Fruit fly (Drosophila melanogaster) whole organism, wandering third instar larva: ENCODE results near the gene CG3630.

Source experiments
- CG9705 ChIP-seq: fragments of 200-800 bp; sonication (Bioruptor generic); optimal IDR thresholded peaks from 2 replicates; lab custom pipeline; 2018; ENCODE audit warnings: missing biosample characterization, mild to moderate bottlenecking, missing genetic modification characterization
- CrebA ChIP-seq: fragments of 200-800 bp; sonication (Bioruptor generic); optimal IDR thresholded peaks from 2 replicates; lab custom pipeline; 2016; ENCODE audit warnings: missing biosample characterization, mild to moderate bottlenecking, missing genetic modification characterization, borderline replicate concordance
- HLH106 ChIP-seq: fragments of 200-800 bp; optimal IDR thresholded peaks from 3 replicates; lab custom pipeline; 2019; ENCODE audit warnings: missing biosample characterization, mild to moderate bottlenecking, missing genetic modification characterization, moderate library complexity
- Jra ChIP-seq: sonication (Bioruptor generic); optimal IDR thresholded peaks from 2 replicates; lab custom pipeline; 2016; ENCODE audit warnings: missing biosample characterization, missing genetic modification characterization
- Mio ChIP-seq: sonication (Bioruptor generic); optimal IDR thresholded peaks from 2 replicates; lab custom pipeline; 2016; ENCODE audit warnings: missing biosample characterization, missing genetic modification characterization
- brk ChIP-seq: fragments of 200-800 bp; sonication (Bioruptor generic); optimal IDR thresholded peaks from 2 replicates; lab custom pipeline; 2016; ENCODE audit warnings: missing biosample characterization, mild to moderate bottlenecking, missing genetic modification characterization
- psq ChIP-seq: fragments of 200-800 bp; sonication (Bioruptor generic); optimal IDR thresholded peaks from 3 replicates; lab custom pipeline; 2017; ENCODE audit warnings: missing biosample characterization, mild to moderate bottlenecking, missing genetic modification characterization, moderate library complexity

- TF ChIP-seq Jra (GFP tag; lab: Kevin White, UChicago) (peak; percentile 77), CrebA (GFP tag; lab: Kevin White, UChicago) (no peak), brk (GFP tag; lab: Kevin White, UChicago) (peak; percentile 65), HLH106 (peak; percentile 23), CG9705 (GFP tag; lab: Kevin White, UChicago) (peak; percentile 24), psq (GFP tag; lab: Kevin White, UChicago) (no peak), Mio (GFP tag; lab: Kevin White, UChicago) (no peak)
Measured at dm6 chrX:2123013-2123964, 38.7 kb upstream of the CG3630 start, which contains the start of gene ph-d.
